Worm (Caenorhabditis elegans) whole organism, mixed stage, embryonic: Measurements from ENCODE around the gene ragc-1.

Experiments used
- elt-1 ChIP-seq: sonication (generic microtip); optimal IDR thresholded peaks from 2 replicates; lab custom pipeline; 2017; ENCODE audit warnings: missing genetic modification characterization, mild to moderate bottlenecking, missing compliant biosample characterization, antibody characterized with exemption, moderate library complexity, borderline replicate concordance; ENCODE audit not compliant: insufficient read depth
- elt-3 ChIP-seq: fragments of 150-350 bp; optimal IDR thresholded peaks from 2 replicates; lab custom pipeline; 2014; ENCODE audit warnings: missing biosample characterization, missing genetic modification characterization
- mab-5 ChIP-seq: fragments of 150-350 bp; optimal IDR thresholded peaks from 2 replicates; lab custom pipeline; 2014; ENCODE audit warnings: missing biosample characterization, missing genetic modification characterization
- nhr-237 ChIP-seq: fragments of 150-350 bp; optimal IDR thresholded peaks from 2 replicates; lab custom pipeline; 2014; ENCODE audit warnings: missing biosample characterization, missing genetic modification characterization
- snpc-4 ChIP-seq: fragments of 150-350 bp; optimal IDR thresholded peaks from 2 replicates; lab custom pipeline; 2014; ENCODE audit warnings: missing biosample characterization, missing genetic modification characterization
- sptf-1 ChIP-seq: sonication (generic microtip); optimal IDR thresholded peaks from 2 replicates; lab custom pipeline; 2017; ENCODE audit warnings: mild to moderate bottlenecking, missing genetic modification characterization, moderate library complexity, missing compliant biosample characterization

DNA sequence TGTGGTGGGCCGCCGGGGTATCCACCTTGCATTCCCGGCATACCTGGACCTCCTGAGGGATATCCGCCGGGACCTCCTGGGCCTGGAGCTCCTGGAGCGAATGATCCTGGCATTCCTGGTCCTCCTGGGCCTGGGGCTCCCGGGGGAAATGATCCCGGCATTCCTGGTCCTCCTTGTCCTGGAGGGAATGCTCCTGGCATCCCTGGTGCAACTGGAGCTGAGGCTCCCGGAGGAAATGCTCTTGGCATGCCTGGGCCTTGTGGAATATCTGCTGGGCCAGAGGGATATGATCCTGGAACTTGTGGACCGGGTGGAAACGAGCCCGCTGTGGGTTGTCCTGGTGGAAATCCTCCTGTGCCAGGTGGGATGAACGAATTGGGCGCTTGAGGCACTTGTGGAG lies 39.7 kb downstream of the ragc-1 start:
- TF ChIP-seq nhr-237 (tag; lab: Kevin White, UChicago): no peak
- TF ChIP-seq elt-1: no peak
- TF ChIP-seq elt-3 (tag; lab: Kevin White, UChicago): no peak
- TF ChIP-seq snpc-4 (tag; lab: Kevin White, UChicago): no peak
- no peak for TF ChIP-seq mab-5 (tag; lab: Kevin White, UChicago)
- no peak for TF ChIP-seq sptf-1 (tag; lab: Kevin White, UChicago)
